Fruit fly (Drosophila melanogaster) Kc167 (cell line): ENCODE data around the gene Snx1.

Experiments
- Myc ChIP-seq: fragments of >200 bp; optimal IDR thresholded peaks from 2 replicates; lab custom pipeline; 2017; ENCODE audit warnings: missing external identifiers
- Sin3A ChIP-seq: fragments of >200 bp; optimal IDR thresholded peaks from 2 replicates; lab custom pipeline; 2018; ENCODE audit warnings: missing external identifiers
- psq ChIP-seq: fragments of >200 bp; optimal IDR thresholded peaks from 2 replicates; lab custom pipeline; 2017; ENCODE audit warnings: missing external identifiers
- ttk ChIP-seq: sonication (Bioruptor generic); optimal IDR thresholded peaks from 2 replicates; lab custom pipeline; 2017; ENCODE audit warnings: missing external identifiers

DNA sequence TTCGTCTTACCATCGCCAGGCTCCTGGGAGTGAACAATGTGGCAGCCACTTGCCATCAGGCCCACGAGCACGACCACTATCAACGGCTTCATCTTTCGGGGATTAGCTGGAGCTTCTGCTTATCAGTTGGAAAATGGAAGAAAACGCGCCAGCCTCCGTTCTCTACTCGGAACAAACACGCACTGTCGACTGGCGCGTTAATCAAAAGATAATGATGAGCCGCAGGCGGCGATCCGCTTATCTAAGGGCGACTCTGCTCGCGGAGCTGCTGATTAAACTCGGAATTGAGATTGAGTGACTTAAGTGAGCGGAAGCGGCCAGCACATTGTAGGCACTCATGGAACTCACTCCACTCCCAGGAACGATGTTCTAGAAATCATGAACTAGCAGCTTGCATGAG is 12.3 kb downstream of the Snx1 start, which contains the start of gene CG3246:
- TF ChIP-seq psq (no peak), ttk (no peak), Sin3A (lab: Kevin White, UChicago) (no peak), Myc (lab: Kevin White, UChicago) (no peak)
